Fruit fly (Drosophila melanogaster) whole organism, embryonic: ENCODE results near the gene mthl14.

Experiments
- CG10267 ChIP-seq: fragments of 200-800 bp; sonication (Bioruptor generic); optimal IDR thresholded peaks from 2 replicates; lab custom pipeline; 2018; ENCODE audit warnings: missing biosample characterization, mild to moderate bottlenecking, missing genetic modification characterization, moderate library complexity
- CG11695 ChIP-seq: fragments of 200-800 bp; sonication (Bioruptor generic); IDR thresholded peaks from 3 replicates; pipeline ENCODE4 v1.3.6; 2022; ENCODE audit warnings: missing biosample characterization, missing genetic modification characterization
- CG1233 ChIP-seq: fragments of 200-800 bp; sonication (Bioruptor generic); optimal IDR thresholded peaks from 4 replicates; lab custom pipeline; 2018; ENCODE audit warnings: missing biosample characterization, mild to moderate bottlenecking, missing genetic modification characterization
- CG13287 ChIP-seq: fragments of 200-800 bp; sonication (Bioruptor generic); IDR thresholded peaks from 2 replicates; pipeline ENCODE4 v1.3.6; 2022; ENCODE audit warnings: missing biosample characterization, missing genetic modification characterization; ENCODE audit not compliant: partially characterized antibody
- CG13624 ChIP-seq: fragments of 200-800 bp; sonication (Bioruptor generic); optimal IDR thresholded peaks from 2 replicates; lab custom pipeline; 2016; ENCODE audit warnings: missing biosample characterization, missing genetic modification characterization
- CG14710 ChIP-seq: fragments of 200-800 bp; sonication (Bioruptor generic); optimal IDR thresholded peaks from 3 replicates; lab custom pipeline; 2019; ENCODE audit warnings: missing biosample characterization, mild to moderate bottlenecking, missing genetic modification characterization, moderate library complexity
- CG17328 ChIP-seq: fragments of 200-800 bp; sonication (Bioruptor generic); IDR thresholded peaks from 2 replicates; pipeline ENCODE4 v1.3.6; 2022; ENCODE audit warnings: missing biosample characterization, missing genetic modification characterization
- CG17385 ChIP-seq: fragments of 200-800 bp; sonication (Bioruptor generic); optimal IDR thresholded peaks from 3 replicates; lab custom pipeline; 2018; ENCODE audit warnings: missing biosample characterization, mild to moderate bottlenecking, missing genetic modification characterization
- CG1832 ChIP-seq: fragments of 200-800 bp; sonication (Bioruptor generic); optimal IDR thresholded peaks from 2 replicates; lab custom pipeline; 2017; ENCODE audit warnings: missing biosample characterization, mild to moderate bottlenecking, missing genetic modification characterization, inconsistent platforms
- CG2678 ChIP-seq: fragments of 200-800 bp; sonication (Bioruptor generic); optimal IDR thresholded peaks from 3 replicates; lab custom pipeline; 2019; ENCODE audit warnings: missing biosample characterization, mild to moderate bottlenecking, missing genetic modification characterization, moderate library complexity
- CG31441 ChIP-seq: fragments of 200-800 bp; sonication (Bioruptor generic); IDR thresholded peaks from 2 replicates; pipeline ENCODE4 v1.3.6; 2022; ENCODE audit warnings: missing biosample characterization, missing genetic modification characterization
- CG33557 ChIP-seq: fragments of 200-800 bp; sonication (Bioruptor generic); optimal IDR thresholded peaks from 2 replicates; lab custom pipeline; 2019; ENCODE audit warnings: missing biosample characterization, mild to moderate bottlenecking, missing genetic modification characterization, moderate library complexity
- CG43689 ChIP-seq: fragments of 200-800 bp; sonication (Bioruptor generic); IDR thresholded peaks from 2 replicates; pipeline ENCODE4 v1.3.6; 2022; ENCODE audit warnings: missing biosample characterization, missing genetic modification characterization
- CG6272 ChIP-seq: fragments of 200-800 bp; sonication (Bioruptor generic); IDR thresholded peaks from 2 replicates; pipeline ENCODE4 v1.3.6; 2022; ENCODE audit warnings: missing biosample characterization, missing genetic modification characterization
- CG6654 ChIP-seq: fragments of 200-800 bp; sonication (Bioruptor generic); optimal IDR thresholded peaks from 2 replicates; lab custom pipeline; 2017; ENCODE audit warnings: missing biosample characterization, mild to moderate bottlenecking, missing genetic modification characterization
- CG8089 ChIP-seq: fragments of 200-800 bp; sonication (Bioruptor generic); optimal IDR thresholded peaks from 3 replicates; lab custom pipeline; 2016; ENCODE audit warnings: missing biosample characterization, missing genetic modification characterization
- CHES-1-like ChIP-seq: fragments of 200-800 bp; sonication (Bioruptor generic); optimal IDR thresholded peaks from 2 replicates; lab custom pipeline; 2016; ENCODE audit warnings: missing biosample characterization, missing genetic modification characterization
- D ChIP-seq, 2 experiments: fragments of 200-800 bp in 1 of 2; fragments of >200 bp in 1 of 2; sonication (Bioruptor generic) in 1 of 2; optimal IDR thresholded peaks; 2 replicates in 1 of 2; 3 replicates in 1 of 2; lab custom pipeline; 2017; ENCODE audit warnings: mild to moderate bottlenecking in 1 of 2, missing biosample characterization in 1 of 2, missing genetic modification characterization in 1 of 2, missing genetic modification reagents in 1 of 2
- Dad ChIP-seq: fragments of 200-800 bp; sonication (Bioruptor generic); optimal IDR thresholded peaks from 3 replicates; lab custom pipeline; 2016; ENCODE audit warnings: missing biosample characterization, missing genetic modification characterization
- Dbx ChIP-seq: fragments of 200-800 bp; sonication (Bioruptor generic); IDR thresholded peaks from 3 replicates; pipeline ENCODE4 v1.3.6; 2022; ENCODE audit warnings: missing biosample characterization, missing genetic modification characterization
- Dip3 ChIP-seq: fragments of 200-800 bp; sonication (Bioruptor generic); optimal IDR thresholded peaks from 3 replicates; lab custom pipeline; 2016; ENCODE audit warnings: missing biosample characterization, missing genetic modification characterization
- Dll ChIP-seq: fragments of 200-800 bp; sonication (Bioruptor generic); IDR thresholded peaks from 4 replicates; pipeline ENCODE4 v1.3.6; 2022; ENCODE audit warnings: missing biosample characterization, missing genetic modification characterization; ENCODE audit not compliant: partially characterized antibody
- Ets65A ChIP-seq: fragments of 200-800 bp; sonication (Bioruptor generic); peaks from one replicate; lab custom pipeline; 2016; ENCODE audit warnings: missing biosample characterization, missing genetic modification characterization
- Mrtf ChIP-seq: fragments of 200-800 bp; sonication (Bioruptor generic); IDR thresholded peaks from 3 replicates; pipeline ENCODE4 v1.3.6; 2022; ENCODE audit warnings: missing biosample characterization, missing genetic modification characterization
- Poxn ChIP-seq: fragments of 200-800 bp; sonication (Bioruptor generic); IDR thresholded peaks from 2 replicates; pipeline ENCODE4 v1.3.6; 2022; ENCODE audit warnings: missing biosample characterization, missing genetic modification characterization
- Spps ChIP-seq: fragments of 200-800 bp; sonication (Bioruptor generic); optimal IDR thresholded peaks from 2 replicates; lab custom pipeline; 2018; ENCODE audit warnings: missing biosample characterization, mild to moderate bottlenecking, missing genetic modification characterization
- Taf1 ChIP-seq: fragments of 200-800 bp; sonication (Bioruptor generic); IDR thresholded peaks from 2 replicates; pipeline ENCODE4 v1.3.6; 2022; ENCODE audit warnings: missing biosample characterization, missing genetic modification characterization
- Trl ChIP-seq, 3 experiments: fragments of >200 bp in 2 of 3; fragments of 200-800 bp in 1 of 3; sonication (Bioruptor generic) in 1 of 3; optimal IDR thresholded peaks; 2 replicates in 1 of 3; 3 replicates in 2 of 3; lab custom pipeline; 2016 to 2017; ENCODE audit warnings: missing biosample characterization in 1 of 3, missing genetic modification characterization in 1 of 3
- abd-A ChIP-seq: fragments of 200-800 bp; sonication (Bioruptor generic); optimal IDR thresholded peaks from 3 replicates; lab custom pipeline; 2019; ENCODE audit warnings: missing biosample characterization, mild to moderate bottlenecking, missing genetic modification characterization, moderate library complexity
- ase ChIP-seq: fragments of 200-800 bp; sonication (Bioruptor generic); IDR thresholded peaks from 3 replicates; pipeline ENCODE4 v1.3.6; 2022; ENCODE audit warnings: missing biosample characterization, missing genetic modification characterization
- ash1 ChIP-seq: fragments of 200-800 bp; sonication (Bioruptor generic); optimal IDR thresholded peaks from 2 replicates; lab custom pipeline; 2018; ENCODE audit warnings: missing biosample characterization, mild to moderate bottlenecking, missing genetic modification characterization
- bbx ChIP-seq: fragments of 200-800 bp; sonication (Bioruptor generic); IDR thresholded peaks from 2 replicates; pipeline ENCODE4 v1.3.6; 2022; ENCODE audit warnings: missing biosample characterization, missing genetic modification characterization; ENCODE audit not compliant: partially characterized antibody
- bsh ChIP-seq, 2 experiments: fragments of 200-800 bp; sonication (Bioruptor generic); optimal IDR thresholded peaks; 2 replicates each; lab custom pipeline; 2017 to 2018; ENCODE audit warnings: mild to moderate bottlenecking in 2 of 2, missing biosample characterization in 2 of 2, missing genetic modification characterization in 2 of 2, moderate library complexity in 1 of 2
- cas ChIP-seq: fragments of 200-800 bp; sonication (Bioruptor generic); IDR thresholded peaks from 2 replicates; pipeline ENCODE4 v1.3.6; 2022; ENCODE audit warnings: missing biosample characterization, missing genetic modification characterization
- cato ChIP-seq: fragments of 200-800 bp; sonication (Bioruptor generic); optimal IDR thresholded peaks from 2 replicates; lab custom pipeline; 2016; ENCODE audit warnings: missing biosample characterization, missing genetic modification characterization, borderline replicate concordance
- caup ChIP-seq: fragments of 200-800 bp; sonication (Bioruptor generic); optimal IDR thresholded peaks from 3 replicates; lab custom pipeline; 2017; ENCODE audit warnings: missing biosample characterization, mild to moderate bottlenecking, missing genetic modification characterization, moderate library complexity; ENCODE audit not compliant: severe bottlenecking
- da ChIP-seq: fragments of 200-800 bp; sonication (Bioruptor generic); optimal IDR thresholded peaks from 2 replicates; lab custom pipeline; 2016; ENCODE audit warnings: missing biosample characterization, missing genetic modification characterization
- eve ChIP-seq, 2 experiments: fragments of >200 bp; optimal IDR thresholded peaks; 2 replicates each; lab custom pipeline; 2017; ENCODE audit warnings: missing biosample characterization in 2 of 2, missing genetic modification characterization in 2 of 2
- fd96Cb ChIP-seq: fragments of 200-800 bp; sonication (Bioruptor generic); optimal IDR thresholded peaks from 2 replicates; lab custom pipeline; 2018; ENCODE audit warnings: missing biosample characterization, mild to moderate bottlenecking, missing genetic modification characterization, moderate library complexity
- h ChIP-seq: fragments of >200 bp; optimal IDR thresholded peaks from 2 replicates; lab custom pipeline; 2017
- nau ChIP-seq: fragments of 200-800 bp; sonication (Bioruptor generic); optimal IDR thresholded peaks from 3 replicates; lab custom pipeline; 2017; ENCODE audit warnings: missing biosample characterization, mild to moderate bottlenecking, missing genetic modification characterization, missing genetic modification reagents
- nerfin-1 ChIP-seq: fragments of 200-800 bp; sonication (Bioruptor generic); optimal IDR thresholded peaks from 3 replicates; lab custom pipeline; 2019; ENCODE audit warnings: missing biosample characterization, mild to moderate bottlenecking, missing genetic modification characterization, moderate library complexity
- odd ChIP-seq: fragments of 200-800 bp; sonication (Bioruptor generic); optimal IDR thresholded peaks from 2 replicates; lab custom pipeline; 2017; ENCODE audit warnings: missing biosample characterization, mild to moderate bottlenecking, missing genetic modification characterization
- otp ChIP-seq: fragments of 200-800 bp; sonication (Bioruptor generic); IDR thresholded peaks from 3 replicates; pipeline ENCODE4, ENCODE4 v1.3.6; 2022; ENCODE audit warnings: missing biosample characterization, missing genetic modification characterization
- scrt ChIP-seq: fragments of 200-800 bp; sonication (Bioruptor generic); optimal IDR thresholded peaks from 2 replicates; lab custom pipeline; 2018; ENCODE audit warnings: missing biosample characterization, mild to moderate bottlenecking, missing genetic modification characterization, moderate library complexity
- sob ChIP-seq: fragments of 200-800 bp; sonication (Bioruptor generic); IDR thresholded peaks from 2 replicates; pipeline ENCODE4 v1.3.6; 2022; ENCODE audit warnings: missing biosample characterization, missing genetic modification characterization
- wek ChIP-seq: fragments of 200-800 bp; sonication (Bioruptor generic); optimal IDR thresholded peaks from 3 replicates; lab custom pipeline; 2018; ENCODE audit warnings: missing biosample characterization, mild to moderate bottlenecking, missing genetic modification characterization, moderate library complexity
- yki ChIP-seq: fragments of >200 bp; optimal IDR thresholded peaks from 3 replicates; lab custom pipeline; 2018

Gene mthl14

DNA sequence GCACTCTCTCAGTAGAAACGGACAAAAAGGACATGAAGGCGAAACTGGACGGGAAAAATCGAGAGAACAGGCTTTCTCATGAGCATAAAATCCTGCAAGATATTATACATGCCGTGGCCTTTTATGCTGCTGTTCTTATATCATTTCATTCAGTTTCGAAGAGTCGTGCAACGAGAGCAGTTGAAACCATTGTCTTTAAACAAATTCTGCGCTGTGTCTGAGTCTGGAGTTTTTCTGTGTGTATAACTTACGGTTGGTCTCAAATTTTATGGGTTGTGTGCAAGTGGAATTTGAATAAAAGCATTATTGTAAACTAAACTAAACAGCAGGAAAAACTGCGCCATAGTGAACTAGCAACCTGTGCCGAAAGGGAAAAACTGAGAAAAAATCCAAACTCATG, 20.3 kb downstream of the mthl14 start (continued):
- TF ChIP-seq CG17328 (no peak), nau (no peak), ase (GFP tag; lab: Robert Waterston, UW) (no peak), CG1233 (GFP tag; lab: Kevin White, UChicago) (no peak), da (no peak), Dad (no peak), bsh (GFP tag; optimal IDR thresholded peaks at IDR 0.05; lab: Kevin White, UChicago) (no peak), CG13624 (no peak), D (optimal IDR thresholded peaks at IDR 0.05; lab: Kevin White, UChicago) (no peak), D (GFP tag; optimal IDR thresholded peaks at IDR 0.05; lab: Kevin White, UChicago) (no peak), nerfin-1 (tag; lab: Kevin White, UChicago) (peak; percentile 7), Spps (no peak), Trl (optimal IDR thresholded peaks at IDR 0.05; lab: Kevin White, UChicago) (peak in 1 of 2 experiments; percentile 44), Trl (GFP tag; optimal IDR thresholded peaks at IDR 0.05; lab: Kevin White, UChicago) (no peak), CHES-1-like (no peak), Taf1 (GFP tag; lab: Robert Waterston, UW) (no peak), Dip3 (GFP tag; lab: Kevin White, UChicago) (no peak), Mrtf (no peak), CG10267 (tag; lab: Kevin White, UChicago) (no peak), yki (lab: Kevin White, UChicago) (no peak)

DNA sequence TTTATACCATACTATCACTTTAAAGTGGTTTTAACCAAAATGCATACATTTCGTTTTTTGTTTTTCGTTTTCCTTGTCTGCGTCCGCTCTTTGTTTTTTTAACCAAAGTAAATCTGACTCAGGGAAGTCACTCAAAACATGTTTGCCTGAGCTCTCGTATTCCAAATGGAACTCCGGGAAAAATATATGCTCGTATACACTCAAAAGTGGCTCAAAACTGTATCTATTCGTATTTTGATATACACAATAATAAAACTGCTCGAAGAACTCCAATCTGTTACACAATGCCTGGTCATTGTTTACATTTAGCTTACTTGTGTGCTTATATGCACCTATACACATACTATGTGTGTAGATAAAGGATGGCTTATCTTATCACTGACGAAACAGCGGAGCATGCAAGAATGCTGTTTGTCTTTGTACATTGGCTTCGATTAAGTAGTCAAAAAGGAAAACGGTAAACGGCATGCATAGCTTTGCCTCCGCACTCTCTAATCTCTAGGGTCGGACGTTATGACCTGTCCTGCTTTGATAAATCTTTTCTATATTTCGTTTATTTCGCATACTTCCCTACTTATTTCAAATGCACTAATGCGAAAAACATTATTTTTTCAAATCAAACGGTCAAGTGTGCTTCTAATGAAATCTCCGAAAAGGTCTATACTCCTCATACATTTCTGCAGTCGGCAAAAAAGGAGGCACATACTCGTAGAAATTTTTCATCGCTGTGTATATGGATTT, 23.6 kb downstream of the mthl14 start, which contains the start of gene miple2:
TSS of gene miple2 (plus strand) at position 441 of the 741 bp plus-strand sequence.
- TF ChIP-seq h (lab: Kevin White, UChicago) (no peak), CG33557 (GFP tag; lab: Kevin White, UChicago) (peak; percentile 63), CG13287 (GFP tag; lab: Robert Waterston, UW) (no peak), CG14710 (peak; percentile 55), eve (GFP tag; optimal IDR thresholded peaks at IDR 0.05; lab: Kevin White, UChicago) (no peak), CG43689 (GFP tag; lab: Robert Waterston, UW) (no peak), Dll (no peak), scrt (GFP tag; lab: Kevin White, UChicago) (peak; percentile 11), ash1 (GFP tag; lab: Kevin White, UChicago) (no peak), sob (peak; percentile 5; the same call in 1 of the 2 replicates), odd (peak; percentile 54), CG2678 (tag; lab: Kevin White, UChicago) (peak; percentile 69), Dbx (no peak), cas (no peak), CG11695 (GFP tag; lab: Robert Waterston, UW) (peak; percentile 26; the same call in 1 of the 3 replicates), CG6272 (GFP tag; lab: Robert Waterston, UW) (no peak), caup (peak; percentile 28), wek (GFP tag; lab: Kevin White, UChicago) (peak; percentile 73), CG17385 (GFP tag; lab: Kevin White, UChicago) (peak; percentile 52), Trl (optimal IDR thresholded peaks at IDR 0.05; lab: Kevin White, UChicago) (no peak), Trl (GFP tag; optimal IDR thresholded peaks at IDR 0.05; lab: Kevin White, UChicago) (peak; percentile 49), CG6654 (GFP tag; lab: Kevin White, UChicago) (no peak), CG31441 (GFP tag; lab: Robert Waterston, UW) (no peak; the same call in 1 of the 2 replicates), Poxn (GFP tag; lab: Robert Waterston, UW) (no peak), Ets65A (no peak), cato (GFP tag; lab: Kevin White, UChicago) (no peak), bbx (GFP tag; lab: Robert Waterston, UW) (peak; percentile 59), abd-A (tag; lab: Kevin White, UChicago) (peak; percentile 51), fd96Cb (peak; percentile 20), CG8089 (peak; percentile 43), CG1832 (GFP tag; lab: Kevin White, UChicago) (no peak), CG17328 (0 out of 2 replicates have a peak, but pooled peaks have one; percentile 12), otp (GFP tag; lab: Robert Waterston, UW) (no peak)
